Worm (Caenorhabditis elegans) whole organism, late embryonic: ENCODE measurements around the gene K09H11.15.

Source experiments
- C08G9.2 ChIP-seq: sonication (generic microtip); optimal IDR thresholded peaks from 2 replicates; lab custom pipeline; 2016; ENCODE audit warnings: mild to moderate bottlenecking, missing genetic modification characterization, moderate library complexity, missing compliant biosample characterization
- F13H6.1 ChIP-seq: sonication (generic microtip); optimal IDR thresholded peaks from 2 replicates; lab custom pipeline; 2016; ENCODE audit warnings: missing genetic modification characterization, missing compliant biosample characterization
- K09A11.1 ChIP-seq: sonication (generic microtip); optimal IDR thresholded peaks from 2 replicates; lab custom pipeline; 2017; ENCODE audit warnings: antibody characterized with exemption, mild to moderate bottlenecking, missing genetic modification characterization, missing compliant biosample characterization; ENCODE audit not compliant: insufficient read depth
- T23F11.4 ChIP-seq: fragments of 200-800 bp; sonication (Bioruptor generic); optimal IDR thresholded peaks from 2 replicates; lab custom pipeline; 2018; ENCODE audit warnings: mild to moderate bottlenecking, missing genetic modification characterization, missing compliant biosample characterization
- ceh-19 ChIP-seq: fragments of 200-800 bp; sonication (Bioruptor generic); optimal IDR thresholded peaks from 2 replicates; lab custom pipeline; 2018; ENCODE audit warnings: mild to moderate bottlenecking, missing genetic modification characterization, missing compliant biosample characterization
- ceh-30 ChIP-seq: fragments of 150-350 bp; optimal IDR thresholded peaks from 2 replicates; lab custom pipeline; 2014; ENCODE audit warnings: missing biosample characterization, missing genetic modification characterization
- ceh-31 ChIP-seq: sonication (generic microtip); optimal IDR thresholded peaks from 2 replicates; lab custom pipeline; 2016; ENCODE audit warnings: missing genetic modification characterization, missing compliant biosample characterization
- ceh-34 ChIP-seq: sonication (generic microtip); optimal IDR thresholded peaks from 2 replicates; lab custom pipeline; 2016; ENCODE audit warnings: mild to moderate bottlenecking, missing genetic modification characterization, missing compliant biosample characterization
- ceh-48 ChIP-seq: sonication (generic microtip); optimal IDR thresholded peaks from 2 replicates; lab custom pipeline; 2016; ENCODE audit warnings: missing genetic modification characterization, inconsistent platforms, missing compliant biosample characterization
- che-1 ChIP-seq: sonication (generic microtip); optimal IDR thresholded peaks from 2 replicates; lab custom pipeline; 2016; ENCODE audit warnings: mild to moderate bottlenecking, missing genetic modification characterization, missing compliant biosample characterization
- dve-1 ChIP-seq: sonication (generic microtip); optimal IDR thresholded peaks from 2 replicates; lab custom pipeline; 2017; ENCODE audit warnings: antibody characterized with exemption, mild to moderate bottlenecking, missing genetic modification characterization, missing compliant biosample characterization
- ets-4 ChIP-seq: sonication (generic microtip); optimal IDR thresholded peaks from 2 replicates; lab custom pipeline; 2016; ENCODE audit warnings: missing genetic modification characterization, missing compliant biosample characterization
- eyg-1 ChIP-seq: sonication (generic microtip); optimal IDR thresholded peaks from 2 replicates; lab custom pipeline; 2016; ENCODE audit warnings: missing genotype, missing genetic modification characterization, missing compliant biosample characterization
- fkh-10 ChIP-seq: fragments of 150-350 bp; optimal IDR thresholded peaks from 2 replicates; lab custom pipeline; 2014; ENCODE audit warnings: missing biosample characterization, missing genetic modification reagents, missing genetic modification characterization
- gmeb-2 ChIP-seq: sonication (generic microtip); optimal IDR thresholded peaks from 2 replicates; lab custom pipeline; 2016; ENCODE audit warnings: missing genetic modification characterization, inconsistent platforms, missing compliant biosample characterization
- hlh-15 ChIP-seq: sonication (generic microtip); optimal IDR thresholded peaks from 2 replicates; lab custom pipeline; 2016; ENCODE audit warnings: missing genetic modification characterization, missing compliant biosample characterization
- hlh-30 ChIP-seq: sonication (generic microtip); optimal IDR thresholded peaks from 2 replicates; lab custom pipeline; 2017; ENCODE audit warnings: antibody characterized with exemption, missing genetic modification characterization, missing compliant biosample characterization; ENCODE audit not compliant: insufficient read depth
- hlh-6 ChIP-seq: sonication (generic microtip); optimal IDR thresholded peaks from 2 replicates; lab custom pipeline; 2016; ENCODE audit warnings: missing genotype, missing genetic modification characterization, missing compliant biosample characterization
- hlh-8 ChIP-seq: sonication (generic microtip); optimal IDR thresholded peaks from 2 replicates; lab custom pipeline; 2016; ENCODE audit warnings: missing genotype, missing genetic modification characterization, missing compliant biosample characterization
- lim-6 ChIP-seq: sonication (generic microtip); optimal IDR thresholded peaks from 2 replicates; lab custom pipeline; 2016; ENCODE audit warnings: missing genetic modification characterization, missing compliant biosample characterization
- mec-3 ChIP-seq: sonication (generic microtip); optimal IDR thresholded peaks from 2 replicates; lab custom pipeline; 2016; ENCODE audit warnings: borderline replicate concordance, missing genetic modification characterization, missing compliant biosample characterization
- nfya-1 ChIP-seq: sonication (generic microtip); optimal IDR thresholded peaks from 2 replicates; lab custom pipeline; 2017; ENCODE audit warnings: missing genetic modification characterization, mild to moderate bottlenecking, missing compliant biosample characterization, antibody characterized with exemption, moderate library complexity
- nhr-232 ChIP-seq: sonication (generic microtip); optimal IDR thresholded peaks from 2 replicates; lab custom pipeline; 2016; ENCODE audit warnings: missing genetic modification characterization, missing compliant biosample characterization
- odd-2 ChIP-seq: sonication (generic microtip); optimal IDR thresholded peaks from 2 replicates; lab custom pipeline; 2017; ENCODE audit warnings: antibody characterized with exemption, mild to moderate bottlenecking, missing genetic modification characterization, missing compliant biosample characterization
- pha-2 ChIP-seq: sonication (generic microtip); optimal IDR thresholded peaks from 2 replicates; lab custom pipeline; 2017; ENCODE audit warnings: mild to moderate bottlenecking, missing genetic modification characterization, missing compliant biosample characterization
- pha-4 ChIP-seq: fragments of 150-350 bp; optimal IDR thresholded peaks from 2 replicates; lab custom pipeline; 2018; ENCODE audit warnings: missing biosample characterization, missing genetic modification reagents, missing genetic modification characterization
- pqm-1 ChIP-seq: sonication (generic microtip); optimal IDR thresholded peaks from 2 replicates; lab custom pipeline; 2016; ENCODE audit warnings: missing genetic modification characterization, missing compliant biosample characterization
- sdc-2 ChIP-seq: sonication (generic microtip); optimal IDR thresholded peaks from 2 replicates; lab custom pipeline; 2016; ENCODE audit warnings: missing genotype, missing genetic modification characterization, missing compliant biosample characterization
- sox-4 ChIP-seq: sonication (generic microtip); optimal IDR thresholded peaks from 2 replicates; lab custom pipeline; 2017; ENCODE audit warnings: mild to moderate bottlenecking, missing genetic modification characterization, inconsistent platforms, missing compliant biosample characterization
- syd-9 ChIP-seq: sonication (generic microtip); optimal IDR thresholded peaks from 2 replicates; lab custom pipeline; 2016; ENCODE audit warnings: mild to moderate bottlenecking, missing genetic modification characterization, moderate library complexity, missing compliant biosample characterization
- tbx-2 ChIP-seq: sonication (generic microtip); optimal IDR thresholded peaks from 2 replicates; lab custom pipeline; 2016; ENCODE audit warnings: missing genetic modification characterization, missing compliant biosample characterization
- tbx-7 ChIP-seq: sonication (generic microtip); optimal IDR thresholded peaks from 2 replicates; lab custom pipeline; 2016; ENCODE audit warnings: missing genotype, missing genetic modification characterization, missing compliant biosample characterization
- ttx-3 ChIP-seq: sonication (generic microtip); optimal IDR thresholded peaks from 2 replicates; lab custom pipeline; 2016; ENCODE audit warnings: missing genetic modification reagents, missing genetic modification characterization, missing compliant biosample characterization
- unc-42 ChIP-seq: sonication (generic microtip); optimal IDR thresholded peaks from 2 replicates; lab custom pipeline; 2016; ENCODE audit warnings: missing genotype, missing genetic modification characterization, missing compliant biosample characterization
- unc-86 ChIP-seq: sonication (generic microtip); optimal IDR thresholded peaks from 2 replicates; lab custom pipeline; 2016; ENCODE audit warnings: missing genetic modification characterization, missing compliant biosample characterization
- zip-5 ChIP-seq: sonication (generic microtip); optimal IDR thresholded peaks from 2 replicates; lab custom pipeline; 2016; ENCODE audit warnings: missing genetic modification characterization, missing compliant biosample characterization
- ztf-16 ChIP-seq: sonication (generic microtip); optimal IDR thresholded peaks from 2 replicates; lab custom pipeline; 2017; ENCODE audit warnings: missing genetic modification characterization, missing compliant biosample characterization

K09H11.15 gene

DNA sequence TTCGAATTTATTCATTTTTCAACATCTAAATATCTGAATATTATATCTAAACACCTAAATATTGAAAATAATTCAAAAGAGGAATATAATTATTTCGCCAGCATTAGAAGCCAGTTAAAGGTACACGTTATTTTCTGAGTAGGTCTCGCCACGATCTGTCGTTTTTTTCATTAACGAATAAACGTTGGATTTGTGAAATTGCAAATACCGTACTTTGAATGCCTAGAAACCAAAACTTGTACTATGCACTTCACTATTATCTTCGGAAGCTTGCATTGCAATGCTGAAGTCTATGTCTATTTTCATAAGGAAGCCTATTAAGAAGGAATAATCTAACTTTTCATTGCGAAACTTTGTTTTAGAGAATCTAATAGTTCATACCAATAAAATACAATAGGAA, 41.8 kb upstream of the K09H11.15 start:
- no peak for TF ChIP-seq hlh-30 (tag; lab: Kevin White, UChicago)
- TF ChIP-seq che-1 (tag; lab: Kevin White, UChicago) = no peak
- TF ChIP-seq unc-86 (tag; lab: Kevin White, UChicago) = no peak
- TF ChIP-seq unc-42 (tag; lab: Kevin White, UChicago) = no peak
- TF ChIP-seq K09A11.1 = no peak
- TF ChIP-seq fkh-10 (GFP tag; lab: Kevin White, UChicago) = no peak
- TF ChIP-seq T23F11.4 (GFP tag; lab: Kevin White, UChicago) = no peak
- TF ChIP-seq tbx-7 (tag; lab: Kevin White, UChicago) = no peak
- TF ChIP-seq sdc-2 (tag; lab: Kevin White, UChicago) = no peak
- no peak for TF ChIP-seq zip-5 (tag; lab: Kevin White, UChicago)
- no peak for TF ChIP-seq sox-4
- no peak for TF ChIP-seq ceh-34 (tag; lab: Kevin White, UChicago)
- TF ChIP-seq gmeb-2 (tag; lab: Kevin White, UChicago) = no peak
- no peak for TF ChIP-seq pha-4 (tag; lab: Kevin White, UChicago)
- no peak for TF ChIP-seq dve-1 (tag; lab: Kevin White, UChicago)
- no peak for TF ChIP-seq pqm-1 (tag; lab: Kevin White, UChicago)
- no peak for TF ChIP-seq ztf-16 (tag; lab: Kevin White, UChicago)
- no peak for TF ChIP-seq syd-9 (tag; lab: Kevin White, UChicago)
- TF ChIP-seq nfya-1 (tag; lab: Kevin White, UChicago) = no peak
- no peak for TF ChIP-seq ceh-48 (tag; lab: Kevin White, UChicago)

DNA sequence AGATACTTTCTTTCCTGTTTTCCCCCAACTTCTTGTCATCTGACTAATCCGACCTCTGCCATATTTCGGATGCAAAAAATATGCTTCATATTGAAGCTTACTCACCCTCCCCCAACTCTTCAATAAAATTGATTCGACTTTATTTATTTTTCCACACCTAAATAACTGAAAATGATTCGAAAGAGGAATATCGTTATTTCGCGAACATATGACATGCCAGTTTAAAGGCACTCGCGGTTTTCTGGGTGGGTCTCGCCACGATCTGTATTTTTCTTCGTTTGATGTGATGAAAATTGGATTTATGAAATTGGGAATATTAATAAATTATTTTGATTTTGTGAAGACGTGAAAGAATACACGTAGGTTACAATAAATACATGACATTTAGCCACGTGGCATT, 40.9 kb upstream of the K09H11.15 start, which contains the start of gene F44E7.3:
Gene F44E7.3 (plus strand): TSS at position 319 of the 400 bp plus-strand sequence.
- TF ChIP-seq ceh-30 (tag; lab: Kevin White, UChicago) = no peak
- TF ChIP-seq T23F11.4 (GFP tag; lab: Kevin White, UChicago) = no peak
- no peak for TF ChIP-seq odd-2
- no peak for TF ChIP-seq sox-4
- TF ChIP-seq ets-4 (tag; lab: Kevin White, UChicago) = no peak
- TF ChIP-seq unc-42 (tag; lab: Kevin White, UChicago) = no peak
- TF ChIP-seq tbx-2 (tag; lab: Kevin White, UChicago) = no peak
- TF ChIP-seq lim-6 = no peak

DNA sequence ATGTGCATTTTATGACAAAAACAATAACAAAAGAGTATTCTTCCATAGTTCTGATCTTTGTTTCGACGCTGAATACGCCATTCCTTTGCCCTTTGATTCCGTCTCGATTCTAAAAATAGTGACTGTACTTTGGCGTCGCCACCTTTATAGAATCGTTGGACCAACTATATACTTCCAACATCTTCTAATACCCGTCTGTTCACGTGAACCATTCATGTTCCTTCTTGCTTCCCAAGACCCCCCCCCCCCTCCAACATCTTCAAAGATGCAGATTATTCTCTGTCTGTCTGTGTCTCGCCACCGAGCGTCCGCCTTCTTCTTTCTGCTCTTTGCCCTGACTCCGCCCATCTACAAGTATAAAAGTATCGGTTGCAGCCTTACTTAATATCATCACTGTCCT, 39.3 kb upstream of the K09H11.15 start:
- TF ChIP-seq hlh-15 (tag; lab: Kevin White, UChicago) = no peak
- no peak for TF ChIP-seq F13H6.1 (tag; lab: Kevin White, UChicago)
- TF ChIP-seq tbx-7 (tag; lab: Kevin White, UChicago) = no peak

DNA sequence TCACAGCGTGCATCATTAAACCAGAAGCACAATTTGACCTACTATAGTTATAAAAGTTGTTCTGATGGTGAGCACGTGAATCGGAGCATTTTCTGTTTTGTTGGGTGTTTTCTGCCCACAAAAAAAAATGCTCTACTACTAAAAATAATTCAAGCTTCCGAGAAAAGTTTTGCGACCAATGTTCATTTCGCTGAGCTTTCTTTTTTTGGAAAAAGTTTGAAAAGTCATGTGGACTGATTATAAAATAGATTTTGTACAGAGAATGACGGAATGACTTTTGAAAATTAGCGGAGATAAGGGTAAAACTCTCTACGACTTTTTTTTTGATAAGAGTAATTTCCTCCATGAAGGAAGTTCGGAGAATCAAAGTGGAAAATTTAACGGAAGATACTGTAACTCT, 38.8 kb upstream of the K09H11.15 start:
- TF ChIP-seq C08G9.2 (tag; lab: Kevin White, UChicago) (no peak), ets-4 (tag; lab: Kevin White, UChicago) (no peak), ttx-3 (tag; lab: Kevin White, UChicago) (no peak), pha-4 (tag; lab: Kevin White, UChicago) (no peak), mec-3 (tag; lab: Kevin White, UChicago) (no peak), hlh-6 (tag; lab: Kevin White, UChicago) (no peak), nhr-232 (no peak), ceh-34 (tag; lab: Kevin White, UChicago) (no peak), ceh-19 (GFP tag; lab: Kevin White, UChicago) (no peak), hlh-8 (tag; lab: Kevin White, UChicago) (no peak), fkh-10 (GFP tag; lab: Kevin White, UChicago) (no peak), ceh-31 (tag; lab: Kevin White, UChicago) (no peak), lim-6 (no peak), eyg-1 (tag; lab: Kevin White, UChicago) (no peak), pha-2 (tag; lab: Kevin White, UChicago) (no peak)
